Fruit fly (Drosophila melanogaster): ENCODE results near the gene CG14292.

- TF ChIP-seq CG1620 (GFP tag; optimal IDR thresholded peaks at IDR 0.05) (no peak), tj (GFP tag; optimal IDR thresholded peaks at IDR 0.05) (no peak), CG5204 (GFP tag; optimal IDR thresholded peaks at IDR 0.05) (no peak), kay (GFP tag; ENCODE audit: borderline replicate concordance) (peak; percentile 32), bab1 (GFP tag; optimal IDR thresholded peaks at IDR 0.05) (no peak), CG12768 (GFP tag; optimal IDR thresholded peaks at IDR 0.05) (no peak), Crg-1 (GFP tag; optimal IDR thresholded peaks at IDR 0.05) (no peak), toe (GFP tag; optimal IDR thresholded peaks at IDR 0.05) (no peak)
Measured at dm6 chr3R:18928918-18929705, 23.7 kb upstream of the CG14292 start, which contains the start of gene CG42613.
